Worm (Caenorhabditis elegans) whole organism, late embryonic: ENCODE results near the gene F36D4.5.

Experiments used
- ahr-1 ChIP-seq: sonication (generic microtip); optimal IDR thresholded peaks from 2 replicates; lab custom pipeline; 2016; ENCODE audit warnings: missing genetic modification characterization, missing compliant biosample characterization
- ceh-48 ChIP-seq: sonication (generic microtip); optimal IDR thresholded peaks from 2 replicates; lab custom pipeline; 2016; ENCODE audit warnings: missing genetic modification characterization, inconsistent platforms, missing compliant biosample characterization
- ceh-9 ChIP-seq: sonication (generic microtip); optimal IDR thresholded peaks from 2 replicates; lab custom pipeline; 2016; ENCODE audit warnings: mild to moderate bottlenecking, missing genetic modification characterization, inconsistent platforms, missing compliant biosample characterization
- eyg-1 ChIP-seq: sonication (generic microtip); optimal IDR thresholded peaks from 2 replicates; lab custom pipeline; 2016; ENCODE audit warnings: missing genotype, missing genetic modification characterization, missing compliant biosample characterization
- fkh-10 ChIP-seq: fragments of 150-350 bp; optimal IDR thresholded peaks from 2 replicates; lab custom pipeline; 2014; ENCODE audit warnings: missing biosample characterization, missing genetic modification reagents, missing genetic modification characterization
- gmeb-2 ChIP-seq: sonication (generic microtip); optimal IDR thresholded peaks from 2 replicates; lab custom pipeline; 2016; ENCODE audit warnings: missing genetic modification characterization, inconsistent platforms, missing compliant biosample characterization
- hlh-13 ChIP-seq: fragments of 200-800 bp; sonication (Bioruptor generic); optimal IDR thresholded peaks from 2 replicates; lab custom pipeline; 2018; ENCODE audit warnings: mild to moderate bottlenecking, missing genetic modification characterization, missing compliant biosample characterization
- hlh-6 ChIP-seq: sonication (generic microtip); optimal IDR thresholded peaks from 2 replicates; lab custom pipeline; 2016; ENCODE audit warnings: missing genotype, missing genetic modification characterization, missing compliant biosample characterization
- pat-9 ChIP-seq: fragments of 200-800 bp; sonication (Bioruptor generic); optimal IDR thresholded peaks from 2 replicates; lab custom pipeline; 2018; ENCODE audit warnings: mild to moderate bottlenecking, missing genetic modification characterization, moderate library complexity, missing compliant biosample characterization
- pha-4 ChIP-seq: fragments of 150-350 bp; optimal IDR thresholded peaks from 2 replicates; lab custom pipeline; 2018; ENCODE audit warnings: missing biosample characterization, missing genetic modification reagents, missing genetic modification characterization
- pqm-1 ChIP-seq: sonication (generic microtip); optimal IDR thresholded peaks from 2 replicates; lab custom pipeline; 2016; ENCODE audit warnings: missing genetic modification characterization, missing compliant biosample characterization
- rnt-1 ChIP-seq: sonication (generic microtip); optimal IDR thresholded peaks from 2 replicates; lab custom pipeline; 2016; ENCODE audit warnings: missing genetic modification characterization, missing compliant biosample characterization
- unc-55 ChIP-seq: sonication (generic microtip); optimal IDR thresholded peaks from 2 replicates; lab custom pipeline; 2017; ENCODE audit warnings: missing biosample characterization, missing genetic modification reagents, missing genetic modification characterization

DNA sequence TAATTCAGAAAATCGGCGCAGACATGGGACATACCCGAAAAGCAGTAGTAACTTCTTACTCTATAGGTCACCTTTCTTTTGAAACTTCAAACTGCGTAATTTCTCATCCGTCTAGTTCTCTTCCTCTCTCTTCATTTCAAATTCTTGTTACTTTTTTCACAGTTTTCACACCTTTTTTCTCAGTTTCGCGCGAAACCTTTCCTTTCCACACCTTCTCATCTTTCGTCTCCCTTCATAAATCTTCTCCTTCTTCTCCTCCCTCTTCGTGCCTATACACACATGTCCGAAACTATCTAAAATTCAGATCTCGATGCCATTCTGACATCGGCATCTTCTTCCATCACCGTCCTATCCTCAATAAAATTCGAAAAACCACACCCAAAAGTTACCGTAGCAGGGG lies 18.1 kb upstream of the F36D4.5 start, which contains the start of gene wdr-62:
- TF ChIP-seq fkh-10 (GFP tag; lab: Kevin White, UChicago) (no peak), pqm-1 (tag; lab: Kevin White, UChicago) (no peak), ahr-1 (no peak), ceh-9 (tag; lab: Kevin White, UChicago) (no peak), hlh-13 (GFP tag; lab: Kevin White, UChicago) (no peak), hlh-6 (tag; lab: Kevin White, UChicago) (no peak), unc-55 (GFP tag; lab: Kevin White, UChicago) (no peak), eyg-1 (tag; lab: Kevin White, UChicago) (no peak), gmeb-2 (tag; lab: Kevin White, UChicago) (no peak), pat-9 (tag; lab: Kevin White, UChicago) (no peak), rnt-1 (tag; lab: Kevin White, UChicago) (no peak), pha-4 (no peak), ceh-48 (no peak)
